Worm (Caenorhabditis elegans): ENCODE results near the gene clc-22.
A peak's percentile ranks its signal among the peaks of the same experiment; 100 is the strongest.

clc-22 gene

DNA sequence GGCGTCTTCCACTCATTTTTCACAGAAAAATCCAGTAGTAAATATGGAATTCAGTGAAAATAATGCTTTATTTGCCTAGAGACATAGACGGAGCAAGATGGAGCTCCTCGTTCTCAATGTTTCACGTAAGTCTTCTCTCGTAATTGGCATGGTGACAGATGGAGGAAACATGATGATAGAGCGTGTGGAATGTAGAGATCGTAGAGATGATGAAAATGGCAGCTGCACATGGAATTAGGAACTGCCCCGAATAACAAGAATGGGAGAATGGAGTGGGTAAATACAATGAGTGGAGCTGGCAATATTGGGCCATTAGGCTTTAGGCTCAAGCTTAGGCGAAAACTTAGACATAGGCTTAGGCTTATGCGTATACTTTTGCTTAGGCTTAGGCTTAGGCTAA lies 20.9 kb downstream of the clc-22 start, which contains the start of gene cank-26:
Gene cank-26 (minus strand): TSS at position 113 of the 400 bp plus-strand sequence.
- TF ChIP-seq ceh-82 (tag; optimal IDR thresholded peaks at IDR 0.05) (no peak), nhr-10 (tag; optimal IDR thresholded peaks at IDR 0.05) (no peak), zag-1 (tag; optimal IDR thresholded peaks at IDR 0.05) (no peak), elt-1 (tag; optimal IDR thresholded peaks at IDR 0.05) (no peak), unc-55 (GFP tag; optimal IDR thresholded peaks at IDR 0.05) (no peak), ceh-16 (tag; optimal IDR thresholded peaks at IDR 0.05) (no peak), nhr-237 (tag; optimal IDR thresholded peaks at IDR 0.05) (no peak), nhr-129 (tag; optimal IDR thresholded peaks at IDR 0.05) (no peak), gmeb-1 (tag; optimal IDR thresholded peaks at IDR 0.05) (no peak), blmp-1 (tag; optimal IDR thresholded peaks at IDR 0.05; ENCODE audit: insufficient read depth) (no peak)

DNA sequence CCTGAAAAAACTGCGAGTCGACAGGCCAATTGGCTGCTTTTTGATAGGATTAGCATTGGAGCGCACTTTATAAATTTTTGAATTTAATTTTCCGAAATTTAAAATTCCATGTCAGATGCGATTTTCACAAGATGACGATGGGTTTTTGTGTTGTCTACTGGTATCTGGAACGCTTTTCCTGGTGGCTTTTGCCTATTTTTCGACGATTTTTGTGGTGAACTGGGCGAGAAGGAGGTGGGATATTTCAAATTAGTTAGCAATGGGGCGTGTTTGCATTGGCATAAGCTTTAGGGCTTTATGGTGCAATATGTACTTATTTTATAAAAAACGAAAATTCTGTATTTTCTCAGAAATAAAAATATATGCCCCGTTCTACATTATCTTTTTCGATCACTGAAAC lies 23.7 kb downstream of the clc-22 start, which contains the start of gene K10G6.9:
Gene K10G6.9 (plus strand): TSS at position 110 of the 400 bp plus-strand sequence.
- TF ChIP-seq ama-1 (optimal IDR thresholded peaks at IDR 0.05) = peak; percentile 62
- TF ChIP-seq ceh-16 (tag; optimal IDR thresholded peaks at IDR 0.05) = no peak

DNA sequence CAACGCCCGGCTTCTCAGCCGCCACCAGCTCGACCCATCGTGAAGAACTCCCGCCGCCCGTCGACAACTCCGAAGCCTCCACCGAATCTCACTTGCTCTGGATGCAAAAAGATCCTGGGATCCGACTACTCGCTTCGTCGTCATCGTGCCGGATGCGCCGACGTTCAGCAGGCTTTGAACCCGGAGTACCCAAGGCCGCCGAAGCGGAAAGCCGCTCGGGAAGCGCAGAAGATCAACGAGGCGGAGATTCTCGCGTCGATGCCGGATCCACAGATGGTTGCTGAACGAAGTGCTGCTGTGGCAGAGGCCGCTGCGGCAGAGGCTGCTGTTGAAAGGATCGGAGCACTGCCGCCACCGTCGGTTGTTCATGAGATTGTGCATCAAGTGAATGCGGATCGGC lies 27.1 kb downstream of the clc-22 start:
- TF ChIP-seq unc-62 (GFP tag; optimal IDR thresholded peaks at IDR 0.05) (no peak), unc-55 (GFP tag; optimal IDR thresholded peaks at IDR 0.05) (no peak), zag-1 (tag; optimal IDR thresholded peaks at IDR 0.05) (no peak), unc-39 (tag; optimal IDR thresholded peaks at IDR 0.05) (no peak)

DNA sequence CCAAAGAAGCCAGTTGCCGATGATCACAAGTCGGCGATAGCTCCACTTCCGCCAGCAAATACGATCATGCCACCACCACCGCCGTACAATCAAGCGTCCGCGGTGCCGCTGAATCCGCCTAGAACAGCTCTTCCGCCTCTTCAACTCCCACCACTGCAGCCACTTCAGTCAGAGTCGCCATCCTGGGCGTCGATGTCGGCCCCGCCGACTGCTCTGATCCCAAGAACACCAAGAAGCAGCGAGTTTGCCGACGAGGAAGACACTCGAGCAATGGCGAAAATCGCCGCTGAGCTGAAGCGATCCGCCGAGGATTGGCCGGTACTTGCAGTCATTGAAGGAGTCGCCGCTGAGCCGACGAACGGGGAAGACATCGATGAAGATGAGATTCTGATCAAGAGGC lies 27.8 kb downstream of the clc-22 start:
- TF ChIP-seq F13H6.1 (tag; optimal IDR thresholded peaks at IDR 0.05) (no peak), aly-2 (tag; optimal IDR thresholded peaks at IDR 0.05) (no peak), nhr-11 (tag; optimal IDR thresholded peaks at IDR 0.05) (no peak), ama-1 (optimal IDR thresholded peaks at IDR 0.05) (no peak), lsy-2 (tag; optimal IDR thresholded peaks at IDR 0.05) (no peak), mab-5 (tag; optimal IDR thresholded peaks at IDR 0.05) (no peak), sma-9 (GFP tag; optimal IDR thresholded peaks at IDR 0.05) (no peak), sma-9 (tag; optimal IDR thresholded peaks at IDR 0.05) (no peak), egl-27 (tag; optimal IDR thresholded peaks at IDR 0.05) (no peak), ceh-16 (tag; optimal IDR thresholded peaks at IDR 0.05) (no peak), ztf-1 (GFP tag; conservative IDR thresholded peaks at IDR 0.05) (no peak), nhr-21 (tag; optimal IDR thresholded peaks at IDR 0.05) (no peak), mdl-1 (tag; optimal IDR thresholded peaks at IDR 0.05) (no peak), nhr-77 (tag; optimal IDR thresholded peaks at IDR 0.05) (no peak), elt-1 (tag; optimal IDR thresholded peaks at IDR 0.05) (no peak), crh-2 (tag; optimal IDR thresholded peaks at IDR 0.05) (no peak), C34F6.9 (tag; optimal IDR thresholded peaks at IDR 0.05) (no peak), gmeb-1 (tag; optimal IDR thresholded peaks at IDR 0.05) (no peak), skn-1 (tag; optimal IDR thresholded peaks at IDR 0.05) (no peak)

DNA sequence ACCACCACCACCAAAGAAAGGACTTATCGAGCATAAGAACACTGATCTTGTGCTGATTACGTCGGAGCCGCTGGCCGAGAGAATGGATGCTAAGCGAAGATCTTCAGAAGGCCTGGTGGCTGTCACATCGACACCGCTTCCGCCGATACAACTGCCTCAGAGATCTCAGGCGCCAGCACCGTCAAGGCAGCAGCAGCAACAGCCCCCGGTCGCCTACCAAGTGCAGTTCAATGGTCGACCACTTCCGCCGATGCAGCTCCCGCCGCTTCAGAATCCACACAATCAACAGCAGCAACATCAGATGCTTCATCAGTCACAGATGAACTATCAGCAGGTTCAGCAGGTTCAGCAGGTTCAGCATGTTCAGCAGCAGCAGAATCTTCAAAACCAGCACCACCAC lies 28.8 kb downstream of the clc-22 start:
- TF ChIP-seq dmd-4 (tag; optimal IDR thresholded peaks at IDR 0.05) (no peak), unc-62 (GFP tag; optimal IDR thresholded peaks at IDR 0.05) (no peak), Y55F3AM.14 (GFP tag; optimal IDR thresholded peaks at IDR 0.05) (no peak), nhr-6 (tag; optimal IDR thresholded peaks at IDR 0.05) (no peak), sem-4 (tag; optimal IDR thresholded peaks at IDR 0.05) (no peak), mab-5 (tag; optimal IDR thresholded peaks at IDR 0.05) (no peak), gmeb-1 (tag; optimal IDR thresholded peaks at IDR 0.05) (no peak), lin-11 (tag; optimal IDR thresholded peaks at IDR 0.05) (no peak), elt-3 (tag; optimal IDR thresholded peaks at IDR 0.05) (no peak), nhr-25 (tag; optimal IDR thresholded peaks at IDR 0.05) (no peak), peb-1 (tag; optimal IDR thresholded peaks at IDR 0.05) (no peak)
